Worm (Caenorhabditis elegans) whole organism, early embryonic: ENCODE results near the gene arp-11.

ENCODE experiments used
- B0310.2 ChIP-seq: sonication (generic microtip); optimal IDR thresholded peaks from 2 replicates; lab custom pipeline; 2016; ENCODE audit warnings: mild to moderate bottlenecking, missing genetic modification characterization, missing compliant biosample characterization
- F13C5.2 ChIP-seq: sonication (generic microtip); optimal IDR thresholded peaks from 2 replicates; lab custom pipeline; 2017; ENCODE audit warnings: mild to moderate bottlenecking, missing genetic modification characterization, inconsistent platforms, missing compliant biosample characterization
- aly-1 ChIP-seq: sonication (generic microtip); optimal IDR thresholded peaks from 2 replicates; lab custom pipeline; 2016; ENCODE audit warnings: missing genetic modification characterization, missing compliant biosample characterization
- ama-1 ChIP-seq: fragments of 150-350 bp; optimal IDR thresholded peaks from 2 replicates; lab custom pipeline; 2014
- ceh-13 ChIP-seq: fragments of 200-800 bp; sonication (Bioruptor generic); optimal IDR thresholded peaks from 2 replicates; lab custom pipeline; 2018; ENCODE audit warnings: mild to moderate bottlenecking, missing genetic modification characterization, missing compliant biosample characterization
- ceh-36 ChIP-seq: sonication (generic microtip); optimal IDR thresholded peaks from 2 replicates; lab custom pipeline; 2016; ENCODE audit warnings: missing genetic modification characterization, inconsistent platforms, missing compliant biosample characterization
- ets-7 ChIP-seq: sonication (generic microtip); optimal IDR thresholded peaks from 2 replicates; lab custom pipeline; 2016; ENCODE audit warnings: missing genotype, missing genetic modification characterization, missing compliant biosample characterization
- flt-1 ChIP-seq: fragments of 200-800 bp; sonication (Bioruptor generic); IDR thresholded peaks from 2 replicates; pipeline ENCODE4 v1.3.6; 2022; ENCODE audit warnings: missing genetic modification characterization, missing compliant biosample characterization
- hmbx-1 ChIP-seq: sonication (generic microtip); optimal IDR thresholded peaks from 2 replicates; lab custom pipeline; 2016; ENCODE audit warnings: mild to moderate bottlenecking, missing genetic modification characterization, missing compliant biosample characterization
- hmg-4 ChIP-seq: fragments of 200-800 bp; sonication (Bioruptor generic); optimal IDR thresholded peaks from 2 replicates; lab custom pipeline; 2018; ENCODE audit warnings: mild to moderate bottlenecking, missing genetic modification characterization, missing compliant biosample characterization
- hnd-1 ChIP-seq: sonication (generic microtip); optimal IDR thresholded peaks from 2 replicates; lab custom pipeline; 2016; ENCODE audit warnings: missing genetic modification characterization, missing compliant biosample characterization
- pes-1 ChIP-seq: fragments of 200-800 bp; sonication (Bioruptor generic); IDR thresholded peaks from 2 replicates; pipeline ENCODE4 v1.3.6; 2022; ENCODE audit warnings: missing genetic modification reagents, missing genetic modification characterization, missing compliant biosample characterization
- scrt-1 ChIP-seq: fragments of 200-800 bp; sonication (Bioruptor generic); IDR thresholded peaks from 2 replicates; pipeline ENCODE4 v1.3.6; 2022; ENCODE audit warnings: missing genetic modification characterization, missing compliant biosample characterization
- sea-1 ChIP-seq: fragments of 200-800 bp; sonication (Bioruptor generic); conservative IDR thresholded peaks from 2 replicates; pipeline ENCODE4 v1.3.6; 2022; ENCODE audit warnings: missing genetic modification characterization, missing compliant biosample characterization
- tbx-11 ChIP-seq: fragments of 200-800 bp; sonication (Bioruptor generic); IDR thresholded peaks from 2 replicates; pipeline ENCODE4 v1.3.6; 2022; ENCODE audit warnings: missing genetic modification characterization, missing compliant biosample characterization
- tbx-37 ChIP-seq: fragments of 200-800 bp; sonication (Bioruptor generic); conservative IDR thresholded peaks from 2 replicates; pipeline ENCODE4 v1.3.6; 2022; ENCODE audit warnings: missing genetic modification reagents, missing genetic modification characterization, missing compliant biosample characterization
- tra-4 ChIP-seq: sonication (generic microtip); optimal IDR thresholded peaks from 2 replicates; lab custom pipeline; 2017; ENCODE audit warnings: missing genetic modification characterization, missing compliant biosample characterization

Gene arp-11

ce11 chrIV:7902221-7902904 lies at the start of gene arp-11:
Gene arp-11 (minus strand): TSS chrIV:7902271.
- TF ChIP-seq ceh-13 (GFP tag; lab: Kevin White, UChicago), result no peak
- no peak for TF ChIP-seq tbx-37 (GFP tag; lab: Robert Waterston, UW)
- TF ChIP-seq F13C5.2, result peak; percentile 24
- no peak for TF ChIP-seq hmbx-1 (tag; lab: Kevin White, UChicago)
- TF ChIP-seq aly-1 (tag; lab: Kevin White, UChicago), result no peak

ce11 chrIV:7948290-7948689 lies 46.2 kb upstream of the arp-11 start, which contains the start of gene mcm-3AP:
Gene mcm-3AP (plus strand): TSS chrIV:7948672.
- peak; percentile 79 for TF ChIP-seq pes-1 (GFP tag; lab: Robert Waterston, UW)
- 0 out of 2 replicates have a peak, but pooled peaks have one; percentile 37 for TF ChIP-seq scrt-1 (GFP tag; lab: Robert Waterston, UW)
- peak; percentile 78 for TF ChIP-seq sea-1
- TF ChIP-seq tbx-37 (GFP tag; lab: Robert Waterston, UW), result peak; percentile 72

- TF ChIP-seq scrt-1 (GFP tag; lab: Robert Waterston, UW), result 0 out of 2 replicates have a peak, but pooled peaks have one; percentile 57
- peak; percentile 77 for TF ChIP-seq pes-1 (GFP tag; lab: Robert Waterston, UW)
- TF ChIP-seq flt-1 (GFP tag; lab: Robert Waterston, UW), result peak; percentile 30; the same call in 1 of the 2 replicates
- TF ChIP-seq F13C5.2, result peak; percentile 44
- peak; percentile 40 for TF ChIP-seq hmg-4 (GFP tag; lab: Kevin White, UChicago)
- TF ChIP-seq tbx-37 (GFP tag; lab: Robert Waterston, UW), result peak; percentile 54; the same call in 1 of the 2 replicates
- TF ChIP-seq tbx-11, result peak; percentile 50; the same call in 1 of the 2 replicates
- TF ChIP-seq sea-1, result 0 out of 2 replicates have a peak, but pooled peaks have one; percentile 37
These were observed 44.9 kb upstream of the arp-11 start, which contains the start of gene F20D12.12 for ce11 chrIV:7946899-7947499. Gene F20D12.12 (plus strand): TSS chrIV:7947440.

ce11 chrIV:7946457-7946856 lies 44.4 kb upstream of the arp-11 start, which contains the start of gene czw-1:
Gene czw-1 (minus strand): TSS chrIV:7946825.
- no peak for TF ChIP-seq ama-1
- TF ChIP-seq hmg-4 (GFP tag; lab: Kevin White, UChicago), result no peak
- no peak for TF ChIP-seq sea-1
- TF ChIP-seq pes-1 (GFP tag; lab: Robert Waterston, UW), result no peak
- TF ChIP-seq aly-1 (tag; lab: Kevin White, UChicago), result no peak
- TF ChIP-seq tbx-11, result no peak
- no peak for TF ChIP-seq F13C5.2
- TF ChIP-seq ceh-13 (GFP tag; lab: Kevin White, UChicago), result no peak
- TF ChIP-seq hnd-1 (tag; lab: Kevin White, UChicago), result no peak
- no peak for TF ChIP-seq hmbx-1 (tag; lab: Kevin White, UChicago)
- no peak for TF ChIP-seq tbx-37 (GFP tag; lab: Robert Waterston, UW)
- TF ChIP-seq ets-7 (tag; lab: Kevin White, UChicago), result no peak
- TF ChIP-seq ceh-36 (tag; lab: Kevin White, UChicago), result no peak

- TF ChIP-seq flt-1 (GFP tag; lab: Robert Waterston, UW), result no peak
- TF ChIP-seq ama-1, result no peak
- no peak for TF ChIP-seq ceh-13 (GFP tag; lab: Kevin White, UChicago)
- no peak for TF ChIP-seq F13C5.2
- TF ChIP-seq scrt-1 (GFP tag; lab: Robert Waterston, UW), result no peak
- TF ChIP-seq ceh-36 (tag; lab: Kevin White, UChicago), result no peak
- no peak for TF ChIP-seq tra-4 (tag; lab: Kevin White, UChicago)
These were observed 41.2 kb upstream of the arp-11 start for ce11 chrIV:7943272-7943671.

- no peak for TF ChIP-seq hnd-1 (tag; lab: Kevin White, UChicago)
- TF ChIP-seq hmg-4 (GFP tag; lab: Kevin White, UChicago), result no peak
- TF ChIP-seq B0310.2, result no peak
- TF ChIP-seq ets-7 (tag; lab: Kevin White, UChicago), result no peak
- no peak for TF ChIP-seq pes-1 (GFP tag; lab: Robert Waterston, UW)
- no peak for TF ChIP-seq flt-1 (GFP tag; lab: Robert Waterston, UW)
- no peak for TF ChIP-seq tbx-11
- TF ChIP-seq tbx-37 (GFP tag; lab: Robert Waterston, UW), result no peak
- TF ChIP-seq sea-1, result no peak
- TF ChIP-seq F13C5.2, result no peak
- TF ChIP-seq scrt-1 (GFP tag; lab: Robert Waterston, UW), result no peak
- no peak for TF ChIP-seq ceh-36 (tag; lab: Kevin White, UChicago)
- no peak for TF ChIP-seq ceh-13 (GFP tag; lab: Kevin White, UChicago)
- no peak for TF ChIP-seq aly-1 (tag; lab: Kevin White, UChicago)
- TF ChIP-seq ama-1, result no peak
- TF ChIP-seq tra-4 (tag; lab: Kevin White, UChicago), result no peak
- no peak for TF ChIP-seq hmbx-1 (tag; lab: Kevin White, UChicago)
These were observed 38.8 kb upstream of the arp-11 start, which contains the start of gene exc-9 for ce11 chrIV:7940919-7941318. Gene exc-9 (minus strand): TSS chrIV:7941019.

- TF ChIP-seq sea-1 (no peak), B0310.2 (no peak), F13C5.2 (no peak), tra-4 (tag; lab: Kevin White, UChicago) (no peak), tbx-11 (no peak), ceh-36 (tag; lab: Kevin White, UChicago) (no peak), pes-1 (GFP tag; lab: Robert Waterston, UW) (no peak), hmbx-1 (tag; lab: Kevin White, UChicago) (no peak), flt-1 (GFP tag; lab: Robert Waterston, UW) (no peak), hnd-1 (tag; lab: Kevin White, UChicago) (no peak), ceh-13 (GFP tag; lab: Kevin White, UChicago) (no peak), hmg-4 (GFP tag; lab: Kevin White, UChicago) (no peak)
These were observed 36.8 kb upstream of the arp-11 start, which contains the start of gene F20D12.7 for ce11 chrIV:7938834-7939233. Gene F20D12.7 (minus strand): TSS chrIV:7938934.
